Fruit fly (Drosophila melanogaster) whole organism, embryonic: ENCODE measurements around the gene CG5639.

Source experiments
- Atf6 ChIP-seq: fragments of 200-800 bp; sonication (Bioruptor generic); IDR thresholded peaks from 2 replicates; pipeline ENCODE4 v1.3.6; 2022; ENCODE audit warnings: missing biosample characterization, missing genetic modification characterization
- BEAF-32 ChIP-seq: fragments of 200-800 bp; sonication (Bioruptor generic); optimal IDR thresholded peaks from 3 replicates; lab custom pipeline; 2017; ENCODE audit warnings: missing biosample characterization, missing genetic modification characterization, mild to moderate bottlenecking, moderate library complexity, missing genetic modification reagents
- Blimp-1 ChIP-seq: fragments of 200-800 bp; sonication (Bioruptor generic); optimal IDR thresholded peaks from 3 replicates; lab custom pipeline; 2018; ENCODE audit warnings: missing biosample characterization, missing genetic modification characterization, mild to moderate bottlenecking, moderate library complexity, missing genetic modification reagents
- CG10543 ChIP-seq: fragments of 200-800 bp; sonication (Bioruptor generic); optimal IDR thresholded peaks from 3 replicates; lab custom pipeline; 2017; ENCODE audit warnings: missing biosample characterization, mild to moderate bottlenecking, missing genetic modification characterization, moderate library complexity
- CG12942 ChIP-seq: fragments of 200-800 bp; sonication (Bioruptor generic); optimal IDR thresholded peaks from 3 replicates; lab custom pipeline; 2016; ENCODE audit warnings: missing biosample characterization, missing genetic modification characterization
- CG14710 ChIP-seq: fragments of 200-800 bp; sonication (Bioruptor generic); optimal IDR thresholded peaks from 3 replicates; lab custom pipeline; 2019; ENCODE audit warnings: missing biosample characterization, mild to moderate bottlenecking, missing genetic modification characterization, moderate library complexity
- CG15269 ChIP-seq: fragments of 200-800 bp; sonication (Bioruptor generic); optimal IDR thresholded peaks from 2 replicates; lab custom pipeline; 2018; ENCODE audit warnings: missing biosample characterization, mild to moderate bottlenecking, missing genetic modification characterization, moderate library complexity
- CG15514 ChIP-seq: fragments of 200-800 bp; sonication (Bioruptor generic); optimal IDR thresholded peaks from 3 replicates; lab custom pipeline; 2017; ENCODE audit warnings: missing biosample characterization, missing genetic modification characterization, mild to moderate bottlenecking, moderate library complexity, missing genetic modification reagents
- CG1602 ChIP-seq: fragments of 200-800 bp; sonication (Bioruptor generic); optimal IDR thresholded peaks from 3 replicates; lab custom pipeline; 2016; ENCODE audit warnings: missing biosample characterization, missing genetic modification characterization
- CG16863 ChIP-seq: fragments of 200-800 bp; sonication (Bioruptor generic); optimal IDR thresholded peaks from 3 replicates; lab custom pipeline; 2016; ENCODE audit warnings: missing biosample characterization, missing genetic modification characterization
- CG31441 ChIP-seq: fragments of 200-800 bp; sonication (Bioruptor generic); IDR thresholded peaks from 2 replicates; pipeline ENCODE4 v1.3.6; 2022; ENCODE audit warnings: missing biosample characterization, missing genetic modification characterization
- CG3726 ChIP-seq: fragments of 200-800 bp; sonication (Bioruptor generic); IDR thresholded peaks from 3 replicates; pipeline ENCODE4, ENCODE4 v1.3.6; 2022; ENCODE audit warnings: missing biosample characterization, missing genetic modification characterization
- CG6254 ChIP-seq: fragments of 200-800 bp; sonication (Bioruptor generic); optimal IDR thresholded peaks from 3 replicates; lab custom pipeline; 2017; ENCODE audit warnings: mild to moderate bottlenecking, missing biosample characterization, missing genetic modification reagents, missing genetic modification characterization
- CG9797 ChIP-seq: fragments of 200-800 bp; sonication (Bioruptor generic); optimal IDR thresholded peaks from 3 replicates; lab custom pipeline; 2018; ENCODE audit warnings: missing biosample characterization, mild to moderate bottlenecking, missing genetic modification characterization
- CG9817 ChIP-seq: fragments of 200-800 bp; sonication (Bioruptor generic); optimal IDR thresholded peaks from 2 replicates; lab custom pipeline; 2018; ENCODE audit warnings: missing biosample characterization, mild to moderate bottlenecking, missing genetic modification characterization, moderate library complexity
- CG9876 ChIP-seq: fragments of 200-800 bp; sonication (Bioruptor generic); optimal IDR thresholded peaks from 2 replicates; lab custom pipeline; 2016; ENCODE audit warnings: missing biosample characterization, missing genetic modification characterization
- CoRest ChIP-seq: fragments of 200-800 bp; sonication (Bioruptor generic); optimal IDR thresholded peaks from 3 replicates; lab custom pipeline; 2018; ENCODE audit warnings: missing biosample characterization, mild to moderate bottlenecking, missing genetic modification characterization, moderate library complexity
- D19B ChIP-seq: fragments of 200-800 bp; sonication (Bioruptor generic); optimal IDR thresholded peaks from 2 replicates; lab custom pipeline; 2017; ENCODE audit warnings: missing biosample characterization, mild to moderate bottlenecking, missing genetic modification characterization
- Dfd ChIP-seq, 2 experiments: fragments of >200 bp; optimal IDR thresholded peaks; 2 replicates each; lab custom pipeline; 2017; ENCODE audit warnings: missing biosample characterization in 2 of 2, missing genetic modification characterization in 2 of 2
- Dll ChIP-seq: fragments of 200-800 bp; sonication (Bioruptor generic); IDR thresholded peaks from 4 replicates; pipeline ENCODE4 v1.3.6; 2022; ENCODE audit warnings: missing biosample characterization, missing genetic modification characterization; ENCODE audit not compliant: partially characterized antibody
- Drgx ChIP-seq: fragments of 200-800 bp; sonication (Bioruptor generic); IDR thresholded peaks from 2 replicates; pipeline ENCODE4 v1.3.6; 2022; ENCODE audit warnings: missing biosample characterization, missing genetic modification characterization
- GATAe ChIP-seq: fragments of 200-800 bp; sonication (Bioruptor generic); conservative IDR thresholded peaks from 2 replicates; pipeline ENCODE4 v1.3.6; 2022; ENCODE audit warnings: missing biosample characterization, missing genetic modification characterization
- HHEX ChIP-seq: fragments of 200-800 bp; sonication (Bioruptor generic); optimal IDR thresholded peaks from 3 replicates; lab custom pipeline; 2017; ENCODE audit warnings: missing biosample characterization, mild to moderate bottlenecking, missing genetic modification characterization, missing genetic modification reagents
- HmgD ChIP-seq: fragments of 200-800 bp; sonication (Bioruptor generic); optimal IDR thresholded peaks from 3 replicates; lab custom pipeline; 2016; ENCODE audit warnings: missing biosample characterization, missing genetic modification characterization
- Hmx ChIP-seq: fragments of 200-800 bp; sonication (Bioruptor generic); optimal IDR thresholded peaks from 2 replicates; lab custom pipeline; 2016; ENCODE audit warnings: missing biosample characterization, missing genetic modification characterization
- Jarid2 ChIP-seq: fragments of 200-800 bp; sonication (Bioruptor generic); optimal IDR thresholded peaks from 3 replicates; lab custom pipeline; 2017; ENCODE audit warnings: mild to moderate bottlenecking, missing biosample characterization, missing genetic modification reagents, missing genetic modification characterization
- Oli ChIP-seq: fragments of 200-800 bp; sonication (Bioruptor generic); optimal IDR thresholded peaks from 2 replicates; lab custom pipeline; 2018; ENCODE audit warnings: missing biosample characterization, mild to moderate bottlenecking, missing genetic modification characterization, moderate library complexity
- Rx ChIP-seq: fragments of 200-800 bp; sonication (Bioruptor generic); IDR thresholded peaks from 2 replicates; pipeline ENCODE4 v1.3.6; 2022; ENCODE audit warnings: missing biosample characterization, missing genetic modification characterization
- Side ChIP-seq: fragments of 200-800 bp; sonication (Bioruptor generic); optimal IDR thresholded peaks from 2 replicates; lab custom pipeline; 2016; ENCODE audit warnings: missing biosample characterization, missing genetic modification characterization
- Six4 ChIP-seq: fragments of 200-800 bp; sonication (Bioruptor generic); optimal IDR thresholded peaks from 2 replicates; lab custom pipeline; 2016; ENCODE audit warnings: missing biosample characterization, missing genetic modification characterization
- Sox102F ChIP-seq: fragments of 200-800 bp; sonication (Bioruptor generic); optimal IDR thresholded peaks from 2 replicates; lab custom pipeline; 2018; ENCODE audit warnings: missing biosample characterization, mild to moderate bottlenecking, missing genetic modification characterization, moderate library complexity
- Vsx1 ChIP-seq: fragments of 200-800 bp; sonication (Bioruptor generic); optimal IDR thresholded peaks from 2 replicates; lab custom pipeline; 2017; ENCODE audit warnings: missing biosample characterization, mild to moderate bottlenecking, missing genetic modification characterization, missing genetic modification reagents
- ap ChIP-seq: fragments of 200-800 bp; sonication (Bioruptor generic); IDR thresholded peaks from 2 replicates; pipeline ENCODE4 v1.3.6; 2022; ENCODE audit warnings: missing biosample characterization, missing genetic modification characterization
- cad ChIP-seq: fragments of >200 bp; optimal IDR thresholded peaks from 2 replicates; lab custom pipeline; 2017; ENCODE audit warnings: missing biosample characterization, missing genetic modification characterization
- exex ChIP-seq: fragments of 200-800 bp; sonication (Bioruptor generic); optimal IDR thresholded peaks from 4 replicates; lab custom pipeline; 2018; ENCODE audit warnings: missing biosample characterization, mild to moderate bottlenecking, missing genetic modification characterization, moderate library complexity
- fd102C ChIP-seq: fragments of 200-800 bp; sonication (Bioruptor generic); optimal IDR thresholded peaks from 2 replicates; lab custom pipeline; 2018; ENCODE audit warnings: missing biosample characterization, mild to moderate bottlenecking, missing genetic modification characterization, moderate library complexity
- fd64A ChIP-seq: fragments of 200-800 bp; sonication (Bioruptor generic); optimal IDR thresholded peaks from 3 replicates; lab custom pipeline; 2018; ENCODE audit warnings: missing biosample characterization, mild to moderate bottlenecking, missing genetic modification characterization
- gfzf ChIP-seq: fragments of 200-800 bp; sonication (Bioruptor generic); optimal IDR thresholded peaks from 2 replicates; lab custom pipeline; 2016; ENCODE audit warnings: missing biosample characterization, mild to moderate bottlenecking, missing genetic modification characterization, moderate library complexity
- grn ChIP-seq: fragments of 200-800 bp; sonication (Bioruptor generic); optimal IDR thresholded peaks from 3 replicates; lab custom pipeline; 2017; ENCODE audit warnings: missing biosample characterization, missing genetic modification characterization
- h ChIP-seq: fragments of >200 bp; optimal IDR thresholded peaks from 2 replicates; lab custom pipeline; 2017
- ken ChIP-seq: fragments of 200-800 bp; sonication (Bioruptor generic); IDR thresholded peaks from 3 replicates; pipeline ENCODE4 v1.3.6; 2022; ENCODE audit warnings: missing biosample characterization, missing genetic modification characterization
- mirr ChIP-seq: fragments of 200-800 bp; sonication (Bioruptor generic); optimal IDR thresholded peaks from 3 replicates; lab custom pipeline; 2018; ENCODE audit warnings: missing biosample characterization, mild to moderate bottlenecking, missing genetic modification characterization
- peb ChIP-seq: fragments of 200-800 bp; sonication (Bioruptor generic); IDR thresholded peaks from 2 replicates; pipeline ENCODE4 v1.3.6; 2022; ENCODE audit warnings: missing biosample characterization, missing genetic modification characterization
- rib ChIP-seq: fragments of 200-800 bp; sonication (Bioruptor generic); IDR thresholded peaks from 2 replicates; pipeline ENCODE4 v1.3.6; 2022; ENCODE audit warnings: missing biosample characterization, missing genetic modification characterization
- so ChIP-seq: fragments of 200-800 bp; sonication (Bioruptor generic); IDR thresholded peaks from 3 replicates; pipeline ENCODE4 v1.3.6; 2022; ENCODE audit warnings: missing biosample characterization, missing genetic modification characterization
- sob ChIP-seq: fragments of 200-800 bp; sonication (Bioruptor generic); IDR thresholded peaks from 2 replicates; pipeline ENCODE4 v1.3.6; 2022; ENCODE audit warnings: missing biosample characterization, missing genetic modification characterization
- tgo ChIP-seq: fragments of 200-800 bp; sonication (Bioruptor generic); IDR thresholded peaks from 3 replicates; pipeline ENCODE4 v1.3.6; 2022; ENCODE audit warnings: missing biosample characterization, missing genetic modification characterization
- tx ChIP-seq: fragments of 200-800 bp; sonication (Bioruptor generic); optimal IDR thresholded peaks from 2 replicates; lab custom pipeline; 2016; ENCODE audit warnings: missing biosample characterization, missing genetic modification characterization
- wor ChIP-seq: fragments of 200-800 bp; sonication (Bioruptor generic); IDR thresholded peaks from 2 replicates; pipeline ENCODE4 v1.3.6; 2022; ENCODE audit warnings: missing biosample characterization, missing genetic modification characterization
- yki ChIP-seq: fragments of >200 bp; optimal IDR thresholded peaks from 3 replicates; lab custom pipeline; 2018
- zfh1 ChIP-seq: fragments of 200-800 bp; sonication (Bioruptor generic); IDR thresholded peaks from 3 replicates; pipeline ENCODE4 v1.3.6; 2022; ENCODE audit warnings: missing biosample characterization, missing genetic modification characterization

The CG5639 gene

DNA sequence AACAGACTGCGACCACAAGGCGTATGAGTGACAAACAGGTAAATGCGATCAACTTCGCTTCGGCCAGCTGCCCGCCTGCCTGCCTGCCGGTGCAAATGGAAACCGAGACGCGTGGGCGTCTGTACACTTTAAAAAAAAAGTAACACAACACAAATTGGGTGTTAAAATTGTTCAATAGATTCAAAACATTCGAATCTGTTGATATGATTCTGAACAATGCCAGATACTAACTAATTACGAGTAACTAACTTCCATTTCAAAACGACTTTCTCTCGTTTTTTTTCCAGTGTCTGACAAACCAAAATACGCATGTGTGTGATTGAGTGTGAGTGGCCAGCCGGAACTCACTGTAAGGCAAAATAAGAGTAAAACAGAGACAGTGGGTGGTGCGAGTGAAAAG, 26.2 kb downstream of the CG5639 start (continued):
- TF ChIP-seq CG3726 (GFP tag; lab: Robert Waterston, UW), result peak; percentile 71; the same call in 1 of the 3 replicates
- TF ChIP-seq wor, result peak; percentile 75
- no peak for TF ChIP-seq CG9797 (GFP tag; lab: Kevin White, UChicago)
- TF ChIP-seq tx (GFP tag; lab: Kevin White, UChicago), result peak; percentile 65
- no peak for TF ChIP-seq CoRest
- TF ChIP-seq, all 482 proteins: peak for 363

DNA sequence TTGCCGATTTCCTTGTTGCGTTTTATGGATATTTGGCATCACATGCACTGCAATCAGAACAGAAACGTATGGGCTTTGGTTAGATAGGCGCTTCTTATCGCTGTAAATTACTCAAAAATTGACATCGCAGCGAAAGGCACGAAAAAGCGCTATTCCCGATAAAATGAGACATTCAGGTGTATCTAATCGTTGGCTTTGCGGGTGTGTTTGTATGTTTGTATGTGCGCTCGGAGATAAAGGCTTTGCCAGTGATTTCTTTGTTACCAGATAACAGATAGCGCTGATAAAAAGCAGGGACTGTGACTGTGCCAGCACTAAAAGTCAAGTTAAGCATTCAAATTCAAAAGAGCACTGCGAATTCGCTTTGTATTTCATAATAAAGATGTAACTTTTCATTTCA, 27.4 kb downstream of the CG5639 start:
- no peak for TF ChIP-seq CG15269 (tag; lab: Kevin White, UChicago)
- no peak for TF ChIP-seq Dll
- no peak for TF ChIP-seq CG10543 (GFP tag; lab: Kevin White, UChicago)
- peak; percentile 76 for TF ChIP-seq GATAe
- TF ChIP-seq CG15514 (GFP tag; lab: Kevin White, UChicago), result no peak
- no peak for TF ChIP-seq Atf6 (GFP tag; lab: Robert Waterston, UW)
- TF ChIP-seq Rx, result no peak
- TF ChIP-seq peb (GFP tag; lab: Robert Waterston, UW), result no peak
- 0 out of 3 replicates have a peak, but pooled peaks have one; percentile 28 for TF ChIP-seq ken (GFP tag; lab: Robert Waterston, UW)
- TF ChIP-seq ap (GFP tag; lab: Robert Waterston, UW), result no peak
- TF ChIP-seq CG6254 (GFP tag; lab: Kevin White, UChicago), result no peak
- TF ChIP-seq Jarid2 (GFP tag; lab: Kevin White, UChicago), result no peak
- no peak for TF ChIP-seq zfh1 (GFP tag; lab: Robert Waterston, UW)
- TF ChIP-seq Drgx, result no peak
- TF ChIP-seq Sox102F (GFP tag; lab: Kevin White, UChicago), result no peak
- TF ChIP-seq Blimp-1, result no peak
- TF ChIP-seq so (GFP tag; lab: Robert Waterston, UW), result 0 out of 3 replicates have a peak, but pooled peaks have one; percentile 12
- no peak for TF ChIP-seq CG9817 (tag; lab: Kevin White, UChicago)
- TF ChIP-seq h (lab: Kevin White, UChicago), result no peak
- TF ChIP-seq exex (tag; lab: Kevin White, UChicago), result peak; percentile 70
- no peak for TF ChIP-seq yki
- TF ChIP-seq HHEX (GFP tag; lab: Kevin White, UChicago), result no peak
- no peak for TF ChIP-seq cad (GFP tag; lab: Kevin White, UChicago)
- no peak for TF ChIP-seq fd64A (GFP tag; lab: Kevin White, UChicago)
- peak; percentile 70 for TF ChIP-seq mirr
- no peak for TF ChIP-seq Six4
- TF ChIP-seq CG12942 (GFP tag; lab: Kevin White, UChicago), result no peak
- no peak for TF ChIP-seq sob (GFP tag; lab: Robert Waterston, UW)
- no peak for TF ChIP-seq HmgD (GFP tag; lab: Kevin White, UChicago)
- TF ChIP-seq grn, result peak; percentile 46
- TF ChIP-seq CG31441 (GFP tag; lab: Robert Waterston, UW), result no peak
- no peak for TF ChIP-seq BEAF-32
- TF ChIP-seq Vsx1 (GFP tag; lab: Kevin White, UChicago), result no peak
- TF ChIP-seq CG9876 (GFP tag; lab: Kevin White, UChicago), result no peak
- no peak for TF ChIP-seq fd102C (GFP tag; lab: Kevin White, UChicago)
- TF ChIP-seq D19B (GFP tag; lab: Kevin White, UChicago), result no peak
- TF ChIP-seq Hmx (GFP tag; lab: Kevin White, UChicago), result no peak
- no peak for TF ChIP-seq rib
- no peak for TF ChIP-seq CG14710
- TF ChIP-seq CG16863 (GFP tag; lab: Kevin White, UChicago), result no peak
- no peak for TF ChIP-seq Side (GFP tag; lab: Kevin White, UChicago)
- no peak for TF ChIP-seq gfzf (GFP tag; lab: Kevin White, UChicago)
- no peak for TF ChIP-seq CG1602 (GFP tag; lab: Kevin White, UChicago)
- TF ChIP-seq Oli (tag; lab: Kevin White, UChicago), result no peak
- no peak for TF ChIP-seq tgo
- TF ChIP-seq Dfd (GFP tag; optimal IDR thresholded peaks at IDR 0.05; lab: Kevin White, UChicago), result no peak
